Worm (Caenorhabditis elegans): Measurements from ENCODE around the gene F02D10.2.

Gene F02D10.2

DNA sequence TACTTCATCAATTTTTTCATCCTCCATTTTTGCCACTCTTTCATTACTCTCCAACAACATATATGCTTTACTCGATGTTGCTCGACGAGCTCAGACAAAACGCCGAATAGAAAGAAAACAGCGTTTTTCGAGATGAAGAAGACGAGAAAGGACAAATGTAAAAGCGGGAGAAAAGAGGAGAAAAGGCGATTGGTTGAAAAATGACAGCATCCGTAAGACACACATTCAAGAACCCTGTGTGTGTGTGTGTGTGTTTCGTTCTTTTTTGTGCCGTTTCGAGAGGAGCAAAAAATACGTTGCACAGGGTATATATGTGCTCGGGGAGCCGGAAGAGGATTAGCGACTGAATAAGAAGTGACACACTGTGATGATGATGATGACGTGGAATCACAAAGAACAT is 30.1 kb upstream of the F02D10.2 start:
- TF ChIP-seq lin-14 (GFP tag; optimal IDR thresholded peaks at IDR 0.05) (peak; percentile 50), ces-1 (GFP tag; optimal IDR thresholded peaks at IDR 0.05) (no peak), fkh-10 (GFP tag; optimal IDR thresholded peaks at IDR 0.05) (peak; percentile 45), efl-1 (optimal IDR thresholded peaks at IDR 0.05) (no peak), efl-1 (GFP tag; optimal IDR thresholded peaks at IDR 0.05 in 1 of 2) (peak in 1 of 2 experiments; percentile 56)

DNA sequence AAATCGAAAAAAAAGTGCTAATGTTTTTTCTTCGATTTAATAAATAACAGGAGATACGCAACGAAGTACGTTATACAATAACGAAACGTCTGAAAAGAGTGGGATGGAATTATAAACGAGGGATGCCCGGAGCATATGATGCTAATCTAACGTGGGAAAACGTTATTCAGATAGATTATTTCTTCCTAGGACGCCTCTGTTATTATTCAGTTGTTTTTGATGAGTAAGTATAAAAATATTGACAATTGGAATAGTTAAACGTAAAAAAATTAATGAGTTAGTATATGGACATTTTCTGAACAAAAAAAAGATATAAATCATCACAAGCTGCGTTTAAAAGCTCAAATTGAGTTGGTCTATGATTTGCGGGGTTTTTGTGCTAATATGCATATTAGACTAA is 21.1 kb upstream of the F02D10.2 start, which contains the start of gene srd-51:
Gene srd-51, minus strand, starts transcription at position 101 of the 400 bp plus-strand sequence.
- no peak for TF ChIP-seq lin-14 (GFP tag; optimal IDR thresholded peaks at IDR 0.05)
- no peak for TF ChIP-seq isw-1 (GFP tag; IDR thresholded peaks at IDR 0.05)
- no peak for TF ChIP-seq nhr-11 (tag; optimal IDR thresholded peaks at IDR 0.05)
- TF ChIP-seq nhr-19 (GFP tag; conservative IDR thresholded peaks at IDR 0.05), result no peak
- TF ChIP-seq lin-39 (tag; optimal IDR thresholded peaks at IDR 0.05), result no peak
- no peak for TF ChIP-seq skn-1 (tag; optimal IDR thresholded peaks at IDR 0.05)
- no peak for TF ChIP-seq hlh-17 (GFP tag; optimal IDR thresholded peaks at IDR 0.05; ENCODE audit: borderline replicate concordance)
- TF ChIP-seq unc-86 (tag; optimal IDR thresholded peaks at IDR 0.05), result no peak
- no peak for TF ChIP-seq C04F5.9 (tag; optimal IDR thresholded peaks at IDR 0.05)
- no peak for TF ChIP-seq lin-15B (tag; optimal IDR thresholded peaks at IDR 0.05)
- TF ChIP-seq mep-1 (tag; optimal IDR thresholded peaks at IDR 0.05), result no peak
- no peak for TF ChIP-seq elt-2 (tag; optimal IDR thresholded peaks at IDR 0.05)
- TF ChIP-seq tbx-2 (tag; optimal IDR thresholded peaks at IDR 0.05), result no peak

DNA sequence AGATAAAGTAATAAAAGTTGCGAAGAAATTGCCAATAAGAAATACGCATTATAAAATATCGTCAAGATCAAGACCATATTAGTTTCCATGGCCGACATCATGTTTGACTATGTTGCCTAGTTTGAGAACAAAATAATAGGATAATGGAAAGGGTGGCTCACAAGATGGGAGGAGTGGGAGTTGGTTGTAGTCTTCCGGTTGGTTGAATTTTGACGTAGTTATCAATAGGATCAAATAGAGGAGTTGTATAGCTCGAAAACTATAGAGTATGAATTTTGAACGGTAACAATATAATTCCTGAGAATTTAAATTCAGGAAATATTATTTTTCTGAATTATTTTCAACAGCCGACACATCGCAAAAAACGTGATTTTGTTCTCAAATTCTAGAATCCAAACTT is 18.0 kb upstream of the F02D10.2 start, which contains the start of gene srd-50:
Gene srd-50, minus strand, starts transcription at position 101 of the 400 bp plus-strand sequence.
- TF ChIP-seq mab-9 (GFP tag; IDR thresholded peaks at IDR 0.05) (no peak), snu-23 (GFP tag; optimal IDR thresholded peaks at IDR 0.05) (no peak)

DNA sequence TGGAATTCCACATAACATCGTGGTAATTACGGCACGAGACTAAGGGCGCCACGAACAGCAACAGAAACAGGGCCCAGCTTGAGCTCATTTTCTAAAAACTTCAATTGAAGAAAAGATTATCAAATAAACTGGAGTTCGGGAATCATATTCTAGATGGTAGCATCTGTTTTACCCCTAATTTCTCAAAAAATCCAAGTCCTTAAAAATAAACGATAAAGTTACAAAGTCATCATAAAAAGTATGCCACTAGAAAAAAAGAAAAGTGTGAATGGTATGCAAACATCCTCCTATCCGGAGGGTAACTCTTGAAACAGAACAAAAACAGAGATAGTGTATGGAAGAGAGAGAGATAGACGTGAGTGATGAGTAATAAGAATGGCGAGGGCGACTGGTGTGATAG is 13.7 kb upstream of the F02D10.2 start, which contains the start of gene efn-3:
Gene efn-3, minus strand, starts transcription at position 101 of the 400 bp plus-strand sequence.
- TF ChIP-seq unc-86 (tag; optimal IDR thresholded peaks at IDR 0.05) (no peak), sox-4 (tag; optimal IDR thresholded peaks at IDR 0.05) (no peak), ceh-90 (tag; optimal IDR thresholded peaks at IDR 0.05) (no peak), sup-37 (GFP tag; optimal IDR thresholded peaks at IDR 0.05) (no peak)

DNA sequence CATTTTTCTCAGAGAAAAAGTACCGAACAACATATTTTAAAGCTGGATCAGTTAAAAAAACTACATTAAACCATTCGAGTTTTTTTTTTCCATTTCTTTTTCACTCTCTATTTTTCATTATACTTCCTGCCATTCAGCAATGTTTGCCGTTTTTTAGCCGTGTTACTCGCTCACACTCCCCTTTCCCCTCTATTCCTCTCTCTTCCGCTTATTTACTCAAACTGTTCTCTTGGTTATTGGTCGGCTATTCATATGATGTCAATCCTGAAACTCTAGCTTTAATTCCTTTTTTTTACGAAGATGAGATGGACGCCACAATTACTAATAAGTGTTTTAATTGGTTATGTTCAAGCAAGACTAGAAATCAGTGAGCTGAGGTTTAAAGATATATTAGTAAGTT is 8.2 kb upstream of the F02D10.2 start, which contains the start of gene tre-4:
Gene tre-4, plus strand, starts transcription at position 301 of the 400 bp plus-strand sequence.
- no peak for TF ChIP-seq sptf-1 (tag; optimal IDR thresholded peaks at IDR 0.05)
- no peak for TF ChIP-seq efl-1 (optimal IDR thresholded peaks at IDR 0.05)
- peak in 1 of 2 experiments; percentile 45 for TF ChIP-seq efl-1 (GFP tag; optimal IDR thresholded peaks at IDR 0.05 in 1 of 2)

DNA sequence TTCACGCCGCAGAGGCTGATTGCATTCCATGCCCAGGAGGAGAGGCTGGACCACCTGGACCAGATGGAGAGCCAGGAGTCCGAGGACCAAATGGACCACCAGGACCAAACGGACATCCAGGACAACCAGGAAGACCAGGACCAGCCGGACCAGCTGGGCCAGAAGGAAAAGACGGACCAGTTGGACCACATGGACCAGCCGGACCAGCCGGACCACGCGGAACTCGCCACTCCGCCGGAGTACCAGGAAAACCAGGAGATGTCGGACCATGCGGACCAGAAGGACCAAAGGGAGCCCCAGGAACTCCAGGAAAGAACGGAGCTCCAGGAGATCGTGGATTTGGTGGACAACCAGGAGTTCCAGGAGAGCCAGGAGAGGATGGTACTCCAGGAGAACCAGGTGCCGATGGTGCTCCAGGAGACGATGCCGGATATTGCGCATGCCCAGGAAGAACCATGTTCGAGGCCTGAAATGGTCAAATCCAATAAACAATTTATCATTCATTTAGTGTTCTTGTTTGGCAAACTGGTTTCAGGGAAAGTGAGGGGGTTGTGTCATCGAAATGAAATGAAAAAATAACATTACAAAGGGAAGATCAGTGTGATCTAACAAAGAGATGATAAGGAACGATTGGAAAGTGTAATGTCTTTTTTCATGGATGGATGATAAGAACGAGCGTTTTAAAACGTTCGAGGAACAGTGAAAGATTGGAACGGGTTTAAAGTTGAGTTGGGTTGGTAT is 6.4 kb upstream of the F02D10.2 start:
- TF ChIP-seq elt-3 (tag; optimal IDR thresholded peaks at IDR 0.05) (peak in 2 of 6 experiments; percentile 15), blmp-1 (tag; optimal IDR thresholded peaks at IDR 0.05) (peak; percentile 83), unc-62 (GFP tag; optimal IDR thresholded peaks at IDR 0.05) (no peak)

DNA sequence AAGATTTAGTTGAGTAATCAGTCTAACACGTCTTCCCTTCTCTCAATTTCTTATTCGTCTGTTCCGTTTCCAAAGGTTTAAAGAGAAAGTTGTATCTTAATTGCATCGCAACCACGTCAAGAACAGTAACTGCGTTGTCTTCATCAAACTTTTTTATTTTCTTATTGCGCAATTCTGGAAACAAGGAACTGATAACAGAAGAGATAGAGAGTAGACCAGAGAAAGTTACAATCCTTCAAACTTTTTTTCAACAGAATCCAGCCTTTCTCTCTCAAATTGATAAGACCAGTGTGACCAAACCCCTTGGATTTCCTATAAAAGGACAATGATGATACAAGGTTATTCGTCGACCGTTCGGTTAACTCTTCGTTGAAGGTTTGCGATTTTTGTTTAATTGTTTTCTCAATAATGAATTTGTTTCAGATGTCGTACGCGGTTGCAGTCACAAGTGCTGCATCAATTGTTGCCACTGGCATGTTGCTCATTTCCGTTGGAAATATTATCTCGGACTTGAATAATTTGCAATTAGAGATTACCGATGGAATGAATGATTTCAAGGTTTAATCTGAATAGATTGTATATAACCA is 5.4 kb upstream of the F02D10.2 start, which contains the start of gene col-184:
Gene col-184, plus strand, starts transcription at position 409 of the 587 bp plus-strand sequence.
- TF ChIP-seq elt-3 (tag; optimal IDR thresholded peaks at IDR 0.05), result peak in 1 of 6 experiments; percentile 42
- no peak for TF ChIP-seq tbx-2 (tag; optimal IDR thresholded peaks at IDR 0.05)
- TF ChIP-seq blmp-1 (tag; optimal IDR thresholded peaks at IDR 0.05), result peak; percentile 79

All from whole organism, L1 larva.